Fruit fly (Drosophila melanogaster) whole organism, embryonic: Measurements from ENCODE around the gene CG8671.

Experiments used
- Bgb ChIP-seq: fragments of 200-800 bp; sonication (Bioruptor generic); IDR thresholded peaks from 2 replicates; pipeline ENCODE4 v1.3.6; 2022; ENCODE audit warnings: missing biosample characterization, missing genetic modification characterization; ENCODE audit not compliant: partially characterized antibody
- CG10209 ChIP-seq: fragments of 200-800 bp; sonication (Bioruptor generic); optimal IDR thresholded peaks from 3 replicates; lab custom pipeline; 2017; ENCODE audit warnings: missing biosample characterization, mild to moderate bottlenecking, missing genetic modification characterization, missing genetic modification reagents
- CG10431 ChIP-seq: fragments of 200-800 bp; sonication (Bioruptor generic); optimal IDR thresholded peaks from 3 replicates; lab custom pipeline; 2018; ENCODE audit warnings: missing biosample characterization, mild to moderate bottlenecking, missing genetic modification characterization
- CG10543 ChIP-seq: fragments of 200-800 bp; sonication (Bioruptor generic); optimal IDR thresholded peaks from 3 replicates; lab custom pipeline; 2017; ENCODE audit warnings: missing biosample characterization, mild to moderate bottlenecking, missing genetic modification characterization, moderate library complexity
- CG11456 ChIP-seq: fragments of 200-800 bp; sonication (Bioruptor generic); IDR thresholded peaks from 3 replicates; pipeline ENCODE4 v1.3.6; 2022; ENCODE audit warnings: missing biosample characterization, missing genetic modification characterization
- CG11504 ChIP-seq: fragments of 200-800 bp; sonication (Bioruptor generic); optimal IDR thresholded peaks from 3 replicates; lab custom pipeline; 2019; ENCODE audit warnings: missing biosample characterization, mild to moderate bottlenecking, missing genetic modification characterization, moderate library complexity
- CG11695 ChIP-seq: fragments of 200-800 bp; sonication (Bioruptor generic); IDR thresholded peaks from 3 replicates; pipeline ENCODE4 v1.3.6; 2022; ENCODE audit warnings: missing biosample characterization, missing genetic modification characterization
- CG11723 ChIP-seq: fragments of 200-800 bp; sonication (Bioruptor generic); optimal IDR thresholded peaks from 2 replicates; lab custom pipeline; 2017; ENCODE audit warnings: missing biosample characterization, mild to moderate bottlenecking, missing genetic modification characterization
- CG1233 ChIP-seq: fragments of 200-800 bp; sonication (Bioruptor generic); optimal IDR thresholded peaks from 4 replicates; lab custom pipeline; 2018; ENCODE audit warnings: missing biosample characterization, mild to moderate bottlenecking, missing genetic modification characterization
- CG13894 ChIP-seq: fragments of 200-800 bp; sonication (Bioruptor generic); optimal IDR thresholded peaks from 3 replicates; lab custom pipeline; 2018; ENCODE audit warnings: missing biosample characterization, mild to moderate bottlenecking, missing genetic modification characterization, moderate library complexity
- CG15269 ChIP-seq: fragments of 200-800 bp; sonication (Bioruptor generic); optimal IDR thresholded peaks from 2 replicates; lab custom pipeline; 2018; ENCODE audit warnings: missing biosample characterization, mild to moderate bottlenecking, missing genetic modification characterization, moderate library complexity
- CG16813 ChIP-seq: fragments of 200-800 bp; sonication (Bioruptor generic); IDR thresholded peaks from 3 replicates; pipeline ENCODE4 v1.3.6; 2022; ENCODE audit warnings: missing biosample characterization, missing genetic modification characterization; ENCODE audit not compliant: partially characterized antibody
- CG16863 ChIP-seq: fragments of 200-800 bp; sonication (Bioruptor generic); optimal IDR thresholded peaks from 3 replicates; lab custom pipeline; 2016; ENCODE audit warnings: missing biosample characterization, missing genetic modification characterization
- CG17361 ChIP-seq: fragments of 200-800 bp; sonication (Bioruptor generic); IDR thresholded peaks from 3 replicates; pipeline ENCODE4 v1.3.6; 2022; ENCODE audit warnings: missing biosample characterization, missing genetic modification characterization
- CG2712 ChIP-seq: fragments of 200-800 bp; optimal IDR thresholded peaks from 3 replicates; lab custom pipeline; 2019; ENCODE audit warnings: missing biosample characterization, mild to moderate bottlenecking, missing genetic modification characterization, moderate library complexity
- CG31365 ChIP-seq: fragments of 200-800 bp; sonication (Bioruptor generic); optimal IDR thresholded peaks from 2 replicates; lab custom pipeline; 2018; ENCODE audit warnings: missing biosample characterization, mild to moderate bottlenecking, missing genetic modification characterization
- CG34422 ChIP-seq: fragments of 200-800 bp; sonication (Bioruptor generic); IDR thresholded peaks from 3 replicates; pipeline ENCODE4 v1.3.6; 2022; ENCODE audit warnings: missing biosample characterization, missing genetic modification characterization
- CG4707 ChIP-seq: fragments of 200-800 bp; sonication (Bioruptor generic); optimal IDR thresholded peaks from 2 replicates; lab custom pipeline; 2018; ENCODE audit warnings: missing biosample characterization, mild to moderate bottlenecking, missing genetic modification characterization, moderate library complexity
- CG9437 ChIP-seq: fragments of 200-800 bp; sonication (Bioruptor generic); optimal IDR thresholded peaks from 2 replicates; lab custom pipeline; 2018; ENCODE audit warnings: missing biosample characterization, mild to moderate bottlenecking, missing genetic modification characterization
- CTCF ChIP-seq: fragments of 200-800 bp; sonication (Bioruptor generic); optimal IDR thresholded peaks from 2 replicates; lab custom pipeline; 2017; ENCODE audit warnings: missing biosample characterization, mild to moderate bottlenecking, missing genetic modification characterization, moderate library complexity
- Deaf1 ChIP-seq: fragments of 200-800 bp; optimal IDR thresholded peaks from 3 replicates; lab custom pipeline; 2019; ENCODE audit warnings: missing biosample characterization, mild to moderate bottlenecking, missing genetic modification characterization, moderate library complexity
- Dip3 ChIP-seq: fragments of 200-800 bp; sonication (Bioruptor generic); optimal IDR thresholded peaks from 3 replicates; lab custom pipeline; 2016; ENCODE audit warnings: missing biosample characterization, missing genetic modification characterization
- E2f2 ChIP-seq: fragments of 200-800 bp; sonication (Bioruptor generic); IDR thresholded peaks from 2 replicates; pipeline ENCODE4 v1.3.6; 2022; ENCODE audit warnings: missing biosample characterization, missing genetic modification characterization
- GATAe ChIP-seq: fragments of 200-800 bp; sonication (Bioruptor generic); conservative IDR thresholded peaks from 2 replicates; pipeline ENCODE4 v1.3.6; 2022; ENCODE audit warnings: missing biosample characterization, missing genetic modification characterization
- Gsc ChIP-seq: fragments of 200-800 bp; sonication (Bioruptor generic); IDR thresholded peaks from 2 replicates; pipeline ENCODE4 v1.3.6; 2022; ENCODE audit warnings: missing biosample characterization, missing genetic modification characterization
- Gug ChIP-seq: fragments of 200-800 bp; sonication (Bioruptor generic); IDR thresholded peaks from 4 replicates; pipeline ENCODE4 v1.3.6; 2022; ENCODE audit warnings: missing biosample characterization, missing genetic modification characterization
- HHEX ChIP-seq: fragments of 200-800 bp; sonication (Bioruptor generic); optimal IDR thresholded peaks from 3 replicates; lab custom pipeline; 2017; ENCODE audit warnings: missing biosample characterization, mild to moderate bottlenecking, missing genetic modification characterization, missing genetic modification reagents
- Oaz ChIP-seq: fragments of 200-800 bp; sonication (Bioruptor generic); IDR thresholded peaks from 2 replicates; pipeline ENCODE4 v1.3.6; 2022; ENCODE audit warnings: missing biosample characterization, missing genetic modification characterization
- btn ChIP-seq: fragments of 200-800 bp; sonication (Bioruptor generic); optimal IDR thresholded peaks from 2 replicates; lab custom pipeline; 2016; ENCODE audit warnings: missing biosample characterization, missing genetic modification characterization
- caup ChIP-seq: fragments of 200-800 bp; sonication (Bioruptor generic); optimal IDR thresholded peaks from 3 replicates; lab custom pipeline; 2017; ENCODE audit warnings: missing biosample characterization, mild to moderate bottlenecking, missing genetic modification characterization, moderate library complexity; ENCODE audit not compliant: severe bottlenecking
- cg ChIP-seq: fragments of 200-800 bp; sonication (Bioruptor generic); optimal IDR thresholded peaks from 3 replicates; lab custom pipeline; 2019; ENCODE audit warnings: missing biosample characterization, mild to moderate bottlenecking, missing genetic modification characterization, moderate library complexity
- chinmo ChIP-seq: fragments of 200-800 bp; sonication (Bioruptor generic); IDR thresholded peaks from 4 replicates; pipeline ENCODE4 v1.3.6; 2022; ENCODE audit warnings: missing biosample characterization, missing genetic modification characterization; ENCODE audit not compliant: partially characterized antibody
- eve ChIP-seq, 2 experiments: fragments of >200 bp; optimal IDR thresholded peaks; 2 replicates each; lab custom pipeline; 2017; ENCODE audit warnings: missing biosample characterization in 2 of 2, missing genetic modification characterization in 2 of 2
- exex ChIP-seq: fragments of 200-800 bp; sonication (Bioruptor generic); optimal IDR thresholded peaks from 4 replicates; lab custom pipeline; 2018; ENCODE audit warnings: missing biosample characterization, mild to moderate bottlenecking, missing genetic modification characterization, moderate library complexity
- gcm ChIP-seq: fragments of 200-800 bp; sonication (Bioruptor generic); optimal IDR thresholded peaks from 2 replicates; lab custom pipeline; 2019; ENCODE audit warnings: missing biosample characterization, mild to moderate bottlenecking, missing genetic modification characterization, moderate library complexity
- gsb ChIP-seq: fragments of 200-800 bp; sonication (Bioruptor generic); IDR thresholded peaks from 2 replicates; pipeline ENCODE4 v1.3.6; 2022; ENCODE audit warnings: missing biosample characterization, missing genetic modification characterization
- h ChIP-seq: fragments of >200 bp; optimal IDR thresholded peaks from 2 replicates; lab custom pipeline; 2017
- ham ChIP-seq: fragments of 200-800 bp; sonication (Bioruptor generic); IDR thresholded peaks from 2 replicates; pipeline ENCODE4 v1.3.6; 2022; ENCODE audit warnings: missing biosample characterization, missing genetic modification characterization
- mirr ChIP-seq: fragments of 200-800 bp; sonication (Bioruptor generic); optimal IDR thresholded peaks from 3 replicates; lab custom pipeline; 2018; ENCODE audit warnings: missing biosample characterization, mild to moderate bottlenecking, missing genetic modification characterization
- nom ChIP-seq: fragments of 200-800 bp; sonication (Bioruptor generic); optimal IDR thresholded peaks from 2 replicates; lab custom pipeline; 2017; ENCODE audit warnings: missing biosample characterization, missing genetic modification characterization, mild to moderate bottlenecking, moderate library complexity, missing genetic modification reagents
- onecut ChIP-seq: fragments of 200-800 bp; sonication (Bioruptor generic); IDR thresholded peaks from 2 replicates; pipeline ENCODE4 v1.3.6; 2022; ENCODE audit warnings: missing biosample characterization, missing genetic modification characterization
- row ChIP-seq: fragments of 200-800 bp; sonication (Bioruptor generic); IDR thresholded peaks from 3 replicates; pipeline ENCODE4 v1.3.6; 2022; ENCODE audit warnings: missing biosample characterization, missing genetic modification characterization
- run ChIP-seq: fragments of 200-800 bp; sonication (Bioruptor generic); optimal IDR thresholded peaks from 3 replicates; lab custom pipeline; 2018; ENCODE audit warnings: missing biosample characterization, mild to moderate bottlenecking, missing genetic modification characterization
- sd ChIP-seq: fragments of 200-800 bp; sonication (Bioruptor generic); optimal IDR thresholded peaks from 3 replicates; lab custom pipeline; 2018; ENCODE audit warnings: missing biosample characterization, mild to moderate bottlenecking, missing genetic modification characterization, moderate library complexity
- sens ChIP-seq: fragments of 200-800 bp; sonication (Bioruptor generic); peaks from one replicate; lab custom pipeline; 2016; ENCODE audit warnings: missing biosample characterization, missing genetic modification characterization
- sima ChIP-seq: fragments of 200-800 bp; sonication (Bioruptor generic); optimal IDR thresholded peaks from 2 replicates; lab custom pipeline; 2016; ENCODE audit warnings: missing biosample characterization, missing genetic modification characterization
- slp2 ChIP-seq: fragments of 200-800 bp; sonication (Bioruptor generic); optimal IDR thresholded peaks from 2 replicates; lab custom pipeline; 2016; ENCODE audit warnings: missing biosample characterization, missing genetic modification characterization
- stc ChIP-seq: fragments of 200-800 bp; sonication (Bioruptor generic); IDR thresholded peaks from 2 replicates; pipeline ENCODE4 v1.3.6; 2022; ENCODE audit warnings: missing biosample characterization, missing genetic modification characterization

CG8671 gene

dm6 chr2L:21313909-21314400 lies 51.2 kb downstream of the CG8671 start, which contains the start of gene CG46314 (continued):
- TF ChIP-seq CG17361 (GFP tag; lab: Robert Waterston, UW), result 0 out of 3 replicates have a peak, but pooled peaks have one; percentile 39
- no peak for TF ChIP-seq btn (GFP tag; lab: Kevin White, UChicago)
- peak; percentile 3 for TF ChIP-seq Dip3 (GFP tag; lab: Kevin White, UChicago)
- TF ChIP-seq CG13894, result peak; percentile 38
- TF ChIP-seq CG4707 (GFP tag; lab: Kevin White, UChicago), result no peak
- no peak for TF ChIP-seq h (lab: Kevin White, UChicago)
- TF ChIP-seq nom, result peak; percentile 64
- TF ChIP-seq HHEX (GFP tag; lab: Kevin White, UChicago), result peak; percentile 6
- peak; percentile 39 for TF ChIP-seq Deaf1 (tag; lab: Kevin White, UChicago)
- no peak for TF ChIP-seq CG15269 (tag; lab: Kevin White, UChicago)
- TF ChIP-seq, all 482 proteins: peak for 48

- TF ChIP-seq chinmo (GFP tag; lab: Robert Waterston, UW) (peak; percentile 89; the same call in 3 of the 4 replicates), sens (peak; percentile 29), CG16863 (GFP tag; lab: Kevin White, UChicago) (no peak), onecut (peak; percentile 86), eve (GFP tag; optimal IDR thresholded peaks at IDR 0.05; lab: Kevin White, UChicago) (peak in 1 of 2 experiments; percentile 51)
Measured at dm6 chr2L:21316716-21317115, 54.0 kb downstream of the CG8671 start.

- TF ChIP-seq CG16813 (GFP tag; lab: Robert Waterston, UW), result no peak
- TF ChIP-seq row (GFP tag; lab: Robert Waterston, UW), result no peak
- no peak for TF ChIP-seq sima
- no peak for TF ChIP-seq ham
- peak; percentile 78 for TF ChIP-seq GATAe
- peak; percentile 57 for TF ChIP-seq gcm (GFP tag; lab: Kevin White, UChicago)
- no peak for TF ChIP-seq CTCF (GFP tag; lab: Kevin White, UChicago)
- no peak for TF ChIP-seq Gsc
- TF ChIP-seq CG11504 (tag; lab: Kevin White, UChicago), result no peak
- peak; percentile 25 for TF ChIP-seq exex
Measured at dm6 chr2L:21322161-21322560, 59.4 kb downstream of the CG8671 start.

dm6 chr2L:21324438-21324890 lies 61.7 kb downstream of the CG8671 start:
- TF ChIP-seq CG34422 (GFP tag; lab: Robert Waterston, UW) (no peak), Gug (GFP tag; lab: Robert Waterston, UW) (no peak), CG9437 (peak; percentile 36), CG11695 (GFP tag; lab: Robert Waterston, UW) (no peak), E2f2 (GFP tag; lab: Robert Waterston, UW) (no peak), CG10543 (GFP tag; lab: Kevin White, UChicago) (peak; percentile 30), CG10209 (GFP tag; lab: Kevin White, UChicago) (no peak), CG10431 (GFP tag; lab: Kevin White, UChicago) (peak; percentile 8), CG11723 (no peak), Oaz (GFP tag; lab: Robert Waterston, UW) (no peak), gsb (no peak), CG31365 (tag; lab: Kevin White, UChicago) (peak; percentile 90), run (peak; percentile 1), stc (0 out of 2 replicates have a peak, but pooled peaks have one; percentile 45), mirr (GFP tag; lab: Kevin White, UChicago) (peak; percentile 51), CG1233 (GFP tag; lab: Kevin White, UChicago) (peak; percentile 11), sd (tag; lab: Kevin White, UChicago) (peak; percentile 71), CG2712 (tag; lab: Kevin White, UChicago) (peak; percentile 10), Bgb (peak; percentile 24; the same call in 1 of the 2 replicates), CG11456 (GFP tag; lab: Robert Waterston, UW) (no peak), caup (peak; percentile 12), slp2 (GFP tag; lab: Kevin White, UChicago) (no peak), cg (GFP tag; lab: Kevin White, UChicago) (peak; percentile 54)
